Worm (Caenorhabditis elegans) whole organism, L4/young adult: ENCODE measurements around the gene K06H6.2.

Experiments
- W03F9.2 ChIP-seq: fragments of 150-350 bp; optimal IDR thresholded peaks from 2 replicates; lab custom pipeline; 2014; ENCODE audit warnings: missing biosample characterization, missing genetic modification characterization
- him-1 ChIP-seq: sonication (generic microtip); optimal IDR thresholded peaks from 2 replicates; lab custom pipeline; 2016; ENCODE audit warnings: missing genotype, missing genetic modification reagents, missing genetic modification characterization, missing compliant biosample characterization

DNA sequence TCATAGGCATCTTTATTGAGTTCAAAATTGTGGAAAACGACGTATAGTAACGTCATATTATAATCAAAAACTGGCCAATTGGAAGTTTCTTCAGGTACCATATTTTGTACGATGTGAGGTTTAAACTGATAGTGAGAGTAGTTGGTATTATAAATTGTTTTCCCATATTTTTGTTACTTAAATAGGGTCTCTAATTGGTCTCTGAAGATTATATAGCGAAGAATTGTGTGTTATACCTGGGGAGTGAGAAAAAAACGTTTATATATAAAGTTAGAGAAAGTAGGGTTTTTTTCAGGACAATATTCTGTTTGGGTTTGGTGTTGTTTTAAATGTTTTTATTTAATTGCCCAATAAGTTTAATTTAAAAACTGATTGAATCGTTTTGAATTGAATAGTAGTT is 39.4 kb downstream of the K06H6.2 start, which contains the start of gene srt-17:
- TF ChIP-seq W03F9.2 (tag; lab: Kevin White, UChicago): no peak
- TF ChIP-seq him-1 (tag; lab: Kevin White, UChicago): no peak
